Fruit fly (Drosophila melanogaster): ENCODE data around the gene Nf-YB.

The Nf-YB gene

DNA sequence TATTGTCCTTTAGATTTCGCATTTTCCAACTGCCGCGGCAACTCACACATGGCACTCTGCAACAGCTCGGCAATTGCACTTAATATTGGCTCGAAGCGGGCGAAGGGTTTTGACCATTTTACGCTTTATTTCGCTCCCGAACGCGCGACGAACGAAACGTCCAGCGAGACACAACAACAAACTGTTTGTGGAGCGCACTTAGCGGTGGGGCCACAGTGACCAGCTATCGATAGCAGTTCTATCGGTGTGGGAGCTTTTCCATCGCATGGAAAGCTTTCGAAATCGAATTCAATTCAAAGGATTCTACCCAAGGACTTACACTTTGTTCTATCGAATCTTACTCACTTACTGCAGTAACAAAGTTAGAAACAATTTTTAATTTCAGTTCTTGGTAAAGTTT, 20.9 kb downstream of the Nf-YB start, which contains the start of gene CG10631 (continued):
- TF ChIP-seq CG13123 (GFP tag; optimal IDR thresholded peaks at IDR 0.05) (no peak), hb (GFP tag; IDR thresholded peaks at IDR 0.05; ENCODE audit: partially characterized antibody) (peak; percentile 63; the same call in 2 of the 3 replicates), Vsx1 (GFP tag; optimal IDR thresholded peaks at IDR 0.05) (no peak), gem (tag; optimal IDR thresholded peaks at IDR 0.05) (no peak), Ptx1 (GFP tag; IDR thresholded peaks at IDR 0.05) (no peak), CG9437 (GFP tag; optimal IDR thresholded peaks at IDR 0.05) (no peak), CG1233 (GFP tag; optimal IDR thresholded peaks at IDR 0.05) (no peak), MTF-1 (GFP tag; optimal IDR thresholded peaks at IDR 0.05; ENCODE audit: borderline replicate concordance) (no peak), CG18011 (GFP tag; optimal IDR thresholded peaks at IDR 0.05) (no peak), so (GFP tag; IDR thresholded peaks at IDR 0.05) (no peak), NfI (GFP tag; optimal IDR thresholded peaks at IDR 0.05) (no peak), Bgb (GFP tag; IDR thresholded peaks at IDR 0.05; ENCODE audit: partially characterized antibody) (peak; percentile 93), bab2 (GFP tag; optimal IDR thresholded peaks at IDR 0.05) (no peak), CG14050 (GFP tag; IDR thresholded peaks at IDR 0.05) (no peak), sim (GFP tag; IDR thresholded peaks at IDR 0.05) (no peak), CoRest (tag; optimal IDR thresholded peaks at IDR 0.05) (no peak), Lim3 (GFP tag; IDR thresholded peaks at IDR 0.05) (no peak), bsh (GFP tag; optimal IDR thresholded peaks at IDR 0.05) (no peak), CG1647 (GFP tag; optimal IDR thresholded peaks at IDR 0.05) (no peak), unc-4 (GFP tag; IDR thresholded peaks at IDR 0.05; ENCODE audit: partially characterized antibody) (peak; percentile 83), CG17912 (GFP tag; optimal IDR thresholded peaks at IDR 0.05) (no peak), CG16863 (GFP tag; optimal IDR thresholded peaks at IDR 0.05) (no peak), CG34224 (GFP tag; IDR thresholded peaks at IDR 0.05; ENCODE audit: partially characterized antibody) (peak; percentile 85), knrl (GFP tag; IDR thresholded peaks at IDR 0.05; ENCODE audit: partially characterized antibody) (peak; percentile 73), Elba2 (GFP tag; optimal IDR thresholded peaks at IDR 0.05) (no peak), CG32532 (GFP tag; IDR thresholded peaks at IDR 0.05) (no peak), CG7963 (GFP tag; IDR thresholded peaks at IDR 0.05; ENCODE audit: partially characterized antibody) (peak; percentile 47; the same call in 1 of the 3 replicates), jumu (GFP tag; optimal IDR thresholded peaks at IDR 0.05) (no peak), twi (tag; optimal IDR thresholded peaks at IDR 0.05) (no peak), toy (GFP tag; IDR thresholded peaks at IDR 0.05) (no peak), Ravus (GFP tag; IDR thresholded peaks at IDR 0.05) (no peak), slbo (GFP tag; IDR thresholded peaks at IDR 0.05) (no peak), corto (GFP tag; optimal IDR thresholded peaks at IDR 0.05) (no peak), CG8359 (GFP tag; optimal IDR thresholded peaks at IDR 0.05; ENCODE audit: borderline replicate concordance) (no peak), da (GFP tag; optimal IDR thresholded peaks at IDR 0.05) (no peak), CG2875 (GFP tag; optimal IDR thresholded peaks at IDR 0.05) (no peak), gcm2 (GFP tag; optimal IDR thresholded peaks at IDR 0.05) (no peak), odd (GFP tag; optimal IDR thresholded peaks at IDR 0.05) (no peak), CG2129 (GFP tag; IDR thresholded peaks at IDR 0.05; ENCODE audit: partially characterized antibody) (no peak), Side (GFP tag; optimal IDR thresholded peaks at IDR 0.05) (no peak), CG2678 (tag; optimal IDR thresholded peaks at IDR 0.05) (no peak), nmo (GFP tag; optimal IDR thresholded peaks at IDR 0.05) (no peak), Nf-YC (tag; optimal IDR thresholded peaks at IDR 0.05) (peak; percentile 9), ewg (GFP tag; optimal IDR thresholded peaks at IDR 0.05) (no peak), sens-2 (GFP tag; IDR thresholded peaks at IDR 0.05) (no peak), CG7987 (GFP tag; optimal IDR thresholded peaks at IDR 0.05) (no peak), CG1024 (GFP tag; IDR thresholded peaks at IDR 0.05) (no peak), Aef1 (GFP tag; IDR thresholded peaks at IDR 0.05) (peak; percentile 53), mirr (GFP tag; optimal IDR thresholded peaks at IDR 0.05) (no peak), CG3726 (GFP tag; IDR thresholded peaks at IDR 0.05) (no peak), Drgx (GFP tag; IDR thresholded peaks at IDR 0.05) (no peak)
